Worm (Caenorhabditis elegans): Measurements from ENCODE around the gene C53D6.6.

ce11 chrIV:8984566-8984965 lies 47.9 kb downstream of the C53D6.6 start, which contains the start of gene nstp-1:
- TF ChIP-seq egl-27 (tag; optimal IDR thresholded peaks at IDR 0.05) = no peak
- no peak for TF ChIP-seq elt-2 (tag; optimal IDR thresholded peaks at IDR 0.05)
- TF ChIP-seq ces-1 (GFP tag; optimal IDR thresholded peaks at IDR 0.05) = no peak

All from whole organism, L1 larva.